Fruit fly (Drosophila melanogaster) whole organism, embryonic: ENCODE data around the gene Ugt49B2.

Experiments
- B-H2 ChIP-seq: fragments of 200-800 bp; sonication (Bioruptor generic); optimal IDR thresholded peaks from 2 replicates; lab custom pipeline; 2018; ENCODE audit warnings: missing biosample characterization, mild to moderate bottlenecking, missing genetic modification characterization
- Blimp-1 ChIP-seq: fragments of 200-800 bp; sonication (Bioruptor generic); optimal IDR thresholded peaks from 3 replicates; lab custom pipeline; 2018; ENCODE audit warnings: missing biosample characterization, missing genetic modification characterization, mild to moderate bottlenecking, moderate library complexity, missing genetic modification reagents
- CG10431 ChIP-seq: fragments of 200-800 bp; sonication (Bioruptor generic); optimal IDR thresholded peaks from 3 replicates; lab custom pipeline; 2018; ENCODE audit warnings: missing biosample characterization, mild to moderate bottlenecking, missing genetic modification characterization
- CG10979 ChIP-seq: fragments of 200-800 bp; sonication (Bioruptor generic); optimal IDR thresholded peaks from 2 replicates; lab custom pipeline; 2018; ENCODE audit warnings: missing biosample characterization, mild to moderate bottlenecking, missing genetic modification characterization, moderate library complexity
- CG11723 ChIP-seq: fragments of 200-800 bp; sonication (Bioruptor generic); optimal IDR thresholded peaks from 2 replicates; lab custom pipeline; 2017; ENCODE audit warnings: missing biosample characterization, mild to moderate bottlenecking, missing genetic modification characterization
- CG12299 ChIP-seq: fragments of 200-800 bp; sonication (Bioruptor generic); optimal IDR thresholded peaks from 2 replicates; lab custom pipeline; 2018; ENCODE audit warnings: missing biosample characterization, mild to moderate bottlenecking, missing genetic modification characterization
- CG1233 ChIP-seq: fragments of 200-800 bp; sonication (Bioruptor generic); optimal IDR thresholded peaks from 4 replicates; lab custom pipeline; 2018; ENCODE audit warnings: missing biosample characterization, mild to moderate bottlenecking, missing genetic modification characterization
- CG13624 ChIP-seq: fragments of 200-800 bp; sonication (Bioruptor generic); optimal IDR thresholded peaks from 2 replicates; lab custom pipeline; 2016; ENCODE audit warnings: missing biosample characterization, missing genetic modification characterization
- CG14014 ChIP-seq: fragments of 200-800 bp; sonication (Bioruptor generic); IDR thresholded peaks from 2 replicates; pipeline ENCODE4 v1.3.6; 2022; ENCODE audit warnings: missing biosample characterization, missing genetic modification characterization
- CG15011 ChIP-seq: fragments of 200-800 bp; sonication (Bioruptor generic); optimal IDR thresholded peaks from 3 replicates; lab custom pipeline; 2018; ENCODE audit warnings: missing biosample characterization, mild to moderate bottlenecking, missing genetic modification characterization
- CG1602 ChIP-seq: fragments of 200-800 bp; sonication (Bioruptor generic); optimal IDR thresholded peaks from 3 replicates; lab custom pipeline; 2016; ENCODE audit warnings: missing biosample characterization, missing genetic modification characterization
- CG16863 ChIP-seq: fragments of 200-800 bp; sonication (Bioruptor generic); optimal IDR thresholded peaks from 3 replicates; lab custom pipeline; 2016; ENCODE audit warnings: missing biosample characterization, missing genetic modification characterization
- CG2129 ChIP-seq: fragments of 200-800 bp; sonication (Bioruptor generic); IDR thresholded peaks from 2 replicates; pipeline ENCODE4 v1.3.6; 2022; ENCODE audit warnings: missing biosample characterization, missing genetic modification characterization; ENCODE audit not compliant: partially characterized antibody
- CG30403 ChIP-seq: fragments of 200-800 bp; sonication (Bioruptor generic); optimal IDR thresholded peaks from 3 replicates; lab custom pipeline; 2016; ENCODE audit warnings: missing biosample characterization, missing genetic modification characterization
- CG30431 ChIP-seq: fragments of 200-800 bp; sonication (Bioruptor generic); optimal IDR thresholded peaks from 2 replicates; lab custom pipeline; 2017; ENCODE audit warnings: missing biosample characterization, missing genetic modification characterization
- CG3065 ChIP-seq: fragments of 200-800 bp; sonication (Bioruptor generic); optimal IDR thresholded peaks from 2 replicates; lab custom pipeline; 2016; ENCODE audit warnings: missing biosample characterization, missing genetic modification characterization
- CG3163 ChIP-seq: fragments of 200-800 bp; sonication (Bioruptor generic); optimal IDR thresholded peaks from 3 replicates; lab custom pipeline; 2016; ENCODE audit warnings: missing biosample characterization, missing genetic modification characterization
- CG3407 ChIP-seq: fragments of 200-800 bp; sonication (Bioruptor generic); optimal IDR thresholded peaks from 2 replicates; lab custom pipeline; 2018; ENCODE audit warnings: missing biosample characterization, mild to moderate bottlenecking, missing genetic modification characterization
- CG34376 ChIP-seq: fragments of 200-800 bp; sonication (Bioruptor generic); optimal IDR thresholded peaks from 2 replicates; lab custom pipeline; 2018; ENCODE audit warnings: missing biosample characterization, mild to moderate bottlenecking, missing genetic modification characterization
- CG3995 ChIP-seq: fragments of 200-800 bp; sonication (Bioruptor generic); optimal IDR thresholded peaks from 3 replicates; lab custom pipeline; 2016; ENCODE audit warnings: missing biosample characterization, missing genetic modification characterization
- CG4617 ChIP-seq: fragments of 200-800 bp; sonication (Bioruptor generic); optimal IDR thresholded peaks from 3 replicates; lab custom pipeline; 2016; ENCODE audit warnings: missing biosample characterization, missing genetic modification characterization, borderline replicate concordance
- CG4707 ChIP-seq: fragments of 200-800 bp; sonication (Bioruptor generic); optimal IDR thresholded peaks from 2 replicates; lab custom pipeline; 2018; ENCODE audit warnings: missing biosample characterization, mild to moderate bottlenecking, missing genetic modification characterization, moderate library complexity
- CG4820 ChIP-seq: fragments of 200-800 bp; sonication (Bioruptor generic); optimal IDR thresholded peaks from 3 replicates; lab custom pipeline; 2016; ENCODE audit warnings: missing biosample characterization, missing genetic modification characterization
- CG7372 ChIP-seq: fragments of 200-800 bp; sonication (Bioruptor generic); IDR thresholded peaks from 2 replicates; pipeline ENCODE4 v1.3.6; 2022; ENCODE audit warnings: missing biosample characterization, missing genetic modification characterization
- CG7928 ChIP-seq: fragments of 200-800 bp; sonication (Bioruptor generic); optimal IDR thresholded peaks from 2 replicates; lab custom pipeline; 2017; ENCODE audit warnings: missing biosample characterization, mild to moderate bottlenecking, missing genetic modification characterization
- D ChIP-seq, 2 experiments: fragments of 200-800 bp in 1 of 2; fragments of >200 bp in 1 of 2; sonication (Bioruptor generic) in 1 of 2; optimal IDR thresholded peaks; 2 replicates in 1 of 2; 3 replicates in 1 of 2; lab custom pipeline; 2017; ENCODE audit warnings: mild to moderate bottlenecking in 1 of 2, missing biosample characterization in 1 of 2, missing genetic modification characterization in 1 of 2, missing genetic modification reagents in 1 of 2
- Ets65A ChIP-seq: fragments of 200-800 bp; sonication (Bioruptor generic); peaks from one replicate; lab custom pipeline; 2016; ENCODE audit warnings: missing biosample characterization, missing genetic modification characterization
- HLH54F ChIP-seq: fragments of 200-800 bp; sonication (Bioruptor generic); optimal IDR thresholded peaks from 3 replicates; lab custom pipeline; 2016; ENCODE audit warnings: missing biosample characterization, missing genetic modification characterization
- Hey ChIP-seq: fragments of 200-800 bp; sonication (Bioruptor generic); optimal IDR thresholded peaks from 3 replicates; lab custom pipeline; 2018; ENCODE audit warnings: missing biosample characterization, mild to moderate bottlenecking, missing genetic modification characterization
- Hr78 ChIP-seq, 2 experiments: fragments of 200-800 bp in 1 of 2; fragments of >200 bp in 1 of 2; sonication (Bioruptor generic) in 1 of 2; optimal IDR thresholded peaks; 2 replicates each; lab custom pipeline; 2017 to 2019; ENCODE audit warnings: missing biosample characterization in 2 of 2, missing genetic modification characterization in 2 of 2, mild to moderate bottlenecking in 1 of 2, moderate library complexity in 1 of 2
- MBD-R2 ChIP-seq: fragments of 200-800 bp; sonication (Bioruptor generic); IDR thresholded peaks from 2 replicates; pipeline ENCODE4 v1.3.6; 2022; ENCODE audit warnings: missing biosample characterization, missing genetic modification characterization
- Mes4 ChIP-seq: fragments of 200-800 bp; sonication (Bioruptor generic); optimal IDR thresholded peaks from 2 replicates; lab custom pipeline; 2016; ENCODE audit warnings: missing biosample characterization, missing genetic modification characterization
- Oli ChIP-seq: fragments of 200-800 bp; sonication (Bioruptor generic); optimal IDR thresholded peaks from 2 replicates; lab custom pipeline; 2018; ENCODE audit warnings: missing biosample characterization, mild to moderate bottlenecking, missing genetic modification characterization, moderate library complexity
- Side ChIP-seq: fragments of 200-800 bp; sonication (Bioruptor generic); optimal IDR thresholded peaks from 2 replicates; lab custom pipeline; 2016; ENCODE audit warnings: missing biosample characterization, missing genetic modification characterization
- Sin3A ChIP-seq: fragments of >200 bp; optimal IDR thresholded peaks from 2 replicates; lab custom pipeline; 2018
- Sry-δ ChIP-seq: fragments of 200-800 bp; sonication (Bioruptor generic); optimal IDR thresholded peaks from 2 replicates; lab custom pipeline; 2016; ENCODE audit warnings: missing biosample characterization, missing genetic modification characterization
- TFAM ChIP-seq: fragments of 200-800 bp; sonication (Bioruptor generic); optimal IDR thresholded peaks from 2 replicates; lab custom pipeline; 2017; ENCODE audit warnings: missing biosample characterization, missing genetic modification characterization, inconsistent platforms
- Taf1 ChIP-seq: fragments of 200-800 bp; sonication (Bioruptor generic); IDR thresholded peaks from 2 replicates; pipeline ENCODE4 v1.3.6; 2022; ENCODE audit warnings: missing biosample characterization, missing genetic modification characterization
- Xbp1 ChIP-seq: fragments of 200-800 bp; sonication (Bioruptor generic); optimal IDR thresholded peaks from 3 replicates; lab custom pipeline; 2016; ENCODE audit warnings: missing biosample characterization, mild to moderate bottlenecking, missing genetic modification characterization
- ap ChIP-seq: fragments of 200-800 bp; sonication (Bioruptor generic); IDR thresholded peaks from 2 replicates; pipeline ENCODE4 v1.3.6; 2022; ENCODE audit warnings: missing biosample characterization, missing genetic modification characterization
- bab2 ChIP-seq: fragments of 200-800 bp; sonication (Bioruptor generic); optimal IDR thresholded peaks from 2 replicates; lab custom pipeline; 2016; ENCODE audit warnings: missing biosample characterization, missing genetic modification characterization
- croc ChIP-seq: fragments of 200-800 bp; sonication (Bioruptor generic); conservative IDR thresholded peaks from 3 replicates; pipeline ENCODE4 v1.3.6; 2022; ENCODE audit warnings: missing biosample characterization, missing genetic modification characterization
- dimm ChIP-seq: fragments of 200-800 bp; sonication (Bioruptor generic); IDR thresholded peaks from 2 replicates; pipeline ENCODE4 v1.3.6; 2022; ENCODE audit warnings: missing biosample characterization, missing genetic modification characterization
- ems ChIP-seq: fragments of 200-800 bp; sonication (Bioruptor generic); optimal IDR thresholded peaks from 3 replicates; lab custom pipeline; 2016; ENCODE audit warnings: missing biosample characterization, missing genetic modification characterization
- fd3F ChIP-seq: fragments of 200-800 bp; sonication (Bioruptor generic); optimal IDR thresholded peaks from 2 replicates; lab custom pipeline; 2018; ENCODE audit warnings: missing biosample characterization, mild to moderate bottlenecking, missing genetic modification characterization, moderate library complexity
- gfzf ChIP-seq: fragments of 200-800 bp; sonication (Bioruptor generic); optimal IDR thresholded peaks from 2 replicates; lab custom pipeline; 2016; ENCODE audit warnings: missing biosample characterization, mild to moderate bottlenecking, missing genetic modification characterization, moderate library complexity
- h ChIP-seq: fragments of >200 bp; optimal IDR thresholded peaks from 2 replicates; lab custom pipeline; 2017
- ro ChIP-seq: fragments of 200-800 bp; sonication (Bioruptor generic); IDR thresholded peaks from 2 replicates; pipeline ENCODE4 v1.3.6; 2022; ENCODE audit warnings: missing biosample characterization, missing genetic modification characterization
- scrt ChIP-seq: fragments of 200-800 bp; sonication (Bioruptor generic); optimal IDR thresholded peaks from 2 replicates; lab custom pipeline; 2018; ENCODE audit warnings: missing biosample characterization, mild to moderate bottlenecking, missing genetic modification characterization, moderate library complexity
- sim ChIP-seq: fragments of 200-800 bp; sonication (Bioruptor generic); IDR thresholded peaks from 2 replicates; pipeline ENCODE4 v1.3.6; 2022; ENCODE audit warnings: missing biosample characterization, missing genetic modification characterization
- tll ChIP-seq, 2 experiments: fragments of 200-800 bp in 1 of 2; fragments of >200 bp in 1 of 2; sonication (Bioruptor generic) in 1 of 2; optimal IDR thresholded peaks; 2 replicates each; lab custom pipeline; 2017 to 2019; ENCODE audit warnings: missing biosample characterization in 2 of 2, missing genetic modification characterization in 2 of 2, mild to moderate bottlenecking in 1 of 2, moderate library complexity in 1 of 2

Gene Ugt49B2

dm6 chr3R:21365262-21365661 lies 34.3 kb downstream of the Ugt49B2 start (continued):
- peak; percentile 98 for TF ChIP-seq CG7928 (GFP tag; lab: Kevin White, UChicago)
- peak; percentile 93 for TF ChIP-seq croc (GFP tag; lab: Robert Waterston, UW)
- TF ChIP-seq CG3995 (GFP tag; lab: Kevin White, UChicago): peak; percentile 87
- peak; percentile 98 for TF ChIP-seq CG30403 (GFP tag; lab: Kevin White, UChicago)
- peak; percentile 72; the same call in 1 of the 2 replicates for TF ChIP-seq ro (GFP tag; lab: Robert Waterston, UW)
- peak; percentile 83 for TF ChIP-seq CG4707
- 0 out of 2 replicates have a peak, but pooled peaks have one; percentile 52 for TF ChIP-seq dimm (GFP tag; lab: Robert Waterston, UW)
- TF ChIP-seq Ets65A: peak; percentile 99
- peak; percentile 93 for TF ChIP-seq CG4820 (GFP tag; lab: Kevin White, UChicago)
- TF ChIP-seq Xbp1 (GFP tag; lab: Kevin White, UChicago): peak; percentile 98
- peak; percentile 87 for TF ChIP-seq ap (GFP tag; lab: Robert Waterston, UW)
- TF ChIP-seq D (optimal IDR thresholded peaks at IDR 0.05; lab: Kevin White, UChicago): no peak
- peak; percentile 90 for TF ChIP-seq D (GFP tag; optimal IDR thresholded peaks at IDR 0.05; lab: Kevin White, UChicago)
- TF ChIP-seq CG1602 (GFP tag; lab: Kevin White, UChicago): peak; percentile 96
- peak; percentile 51 for TF ChIP-seq TFAM (GFP tag; lab: Kevin White, UChicago)
- TF ChIP-seq HLH54F (GFP tag; lab: Kevin White, UChicago): peak; percentile 97
- peak; percentile 87 for TF ChIP-seq scrt (GFP tag; lab: Kevin White, UChicago)
- TF ChIP-seq B-H2 (GFP tag; lab: Kevin White, UChicago): peak; percentile 97
- TF ChIP-seq CG34376: peak; percentile 98
- TF ChIP-seq CG1233 (GFP tag; lab: Kevin White, UChicago): peak; percentile 95
- peak; percentile 94 for TF ChIP-seq ems (GFP tag; lab: Kevin White, UChicago)
- peak; percentile 94 for TF ChIP-seq CG14014
- no peak for TF ChIP-seq Hr78 (GFP tag; optimal IDR thresholded peaks at IDR 0.05; lab: Kevin White, UChicago)
- TF ChIP-seq CG11723: peak; percentile 91
- TF ChIP-seq h (lab: Kevin White, UChicago): no peak
- peak; percentile 95 for TF ChIP-seq fd3F (GFP tag; lab: Kevin White, UChicago)
- TF ChIP-seq bab2 (GFP tag; lab: Kevin White, UChicago): peak; percentile 95
- TF ChIP-seq CG3163: peak; percentile 73
- TF ChIP-seq CG10979 (tag; lab: Kevin White, UChicago): peak; percentile 86
- peak; percentile 95 for TF ChIP-seq Oli (tag; lab: Kevin White, UChicago)
- TF ChIP-seq Hey: peak; percentile 84
- peak; percentile 82 for TF ChIP-seq CG3407
- TF ChIP-seq CG13624 (GFP tag; lab: Kevin White, UChicago): peak; percentile 94
- peak in 1 of 2 experiments; percentile 83 for TF ChIP-seq tll (GFP tag; optimal IDR thresholded peaks at IDR 0.05; lab: Kevin White, UChicago)
- no peak for TF ChIP-seq Blimp-1 (GFP tag; lab: Kevin White, UChicago)
- TF ChIP-seq CG30431 (GFP tag; lab: Kevin White, UChicago): peak; percentile 92
- peak; percentile 94 for TF ChIP-seq CG7372 (GFP tag; lab: Robert Waterston, UW)
- TF ChIP-seq CG10431 (GFP tag; lab: Kevin White, UChicago): peak; percentile 86
- peak; percentile 88; the same call in 1 of the 2 replicates for TF ChIP-seq Taf1
- peak; percentile 90 for TF ChIP-seq CG15011 (GFP tag; lab: Kevin White, UChicago)
- peak; percentile 41 for TF ChIP-seq gfzf (GFP tag; lab: Kevin White, UChicago)
- TF ChIP-seq CG3065: peak; percentile 91
- peak; percentile 88 for TF ChIP-seq CG16863 (GFP tag; lab: Kevin White, UChicago)
- TF ChIP-seq Sry-δ (GFP tag; lab: Kevin White, UChicago): peak; percentile 70
- peak; percentile 95 for TF ChIP-seq CG12299 (tag; lab: Kevin White, UChicago)
- peak; percentile 98 for TF ChIP-seq CG4617 (GFP tag; lab: Kevin White, UChicago)
- TF ChIP-seq Mes4: peak; percentile 75
- TF ChIP-seq Side (GFP tag; lab: Kevin White, UChicago): peak; percentile 90
- no peak for TF ChIP-seq CG2129 (GFP tag; lab: Robert Waterston, UW)
- TF ChIP-seq MBD-R2 (GFP tag; lab: Robert Waterston, UW): peak; percentile 92
- TF ChIP-seq Sin3A (lab: Kevin White, UChicago): peak; percentile 91
- TF ChIP-seq sim (GFP tag; lab: Robert Waterston, UW): peak; percentile 59; the same call in 1 of the 2 replicates
